Fruit fly (Drosophila melanogaster): Measurements from ENCODE around the gene CG4631.

DNA sequence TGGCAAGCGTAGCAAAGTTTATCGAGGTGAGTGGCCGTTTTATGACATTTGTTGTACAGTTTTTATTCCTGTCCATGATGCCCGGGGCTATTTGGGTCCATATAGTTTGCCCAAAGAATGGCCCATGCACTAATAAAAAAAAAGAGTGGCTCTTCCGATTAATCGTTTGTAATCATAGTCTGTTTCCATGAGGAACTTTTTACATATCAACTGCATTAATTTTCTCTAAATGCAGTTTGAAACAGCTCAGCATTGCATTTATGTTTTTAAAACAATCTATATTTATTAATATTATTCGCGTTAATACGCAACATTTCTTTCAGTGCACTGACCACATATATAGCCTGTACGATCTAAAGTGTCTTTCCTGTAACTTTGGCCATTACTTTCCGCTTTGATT lies 47.3 kb upstream of the CG4631 start:
- TF ChIP-seq usp (GFP tag; optimal IDR thresholded peaks at IDR 0.05), result no peak
- no peak for TF ChIP-seq fru (GFP tag; optimal IDR thresholded peaks at IDR 0.05)
- TF ChIP-seq sv (GFP tag; optimal IDR thresholded peaks at IDR 0.05), result no peak
- TF ChIP-seq CrebA (GFP tag; optimal IDR thresholded peaks at IDR 0.05; ENCODE audit: borderline replicate concordance), result no peak
- TF ChIP-seq lola (GFP tag; optimal IDR thresholded peaks at IDR 0.05), result no peak
- no peak for TF ChIP-seq pan (optimal IDR thresholded peaks at IDR 0.05)
- no peak for TF ChIP-seq psq (GFP tag; optimal IDR thresholded peaks at IDR 0.05)
- no peak for TF ChIP-seq dl (GFP tag; optimal IDR thresholded peaks at IDR 0.05; ENCODE audit: insufficient read depth in 1 of 2, partially characterized antibody in 2 of 2)
